Worm (Caenorhabditis elegans) whole organism, late embryonic: ENCODE data around the gene dpy-31.

Experiments
- C38D4.7 ChIP-seq: fragments of 200-800 bp; sonication (Bioruptor generic); optimal IDR thresholded peaks from 2 replicates; lab custom pipeline; 2018; ENCODE audit warnings: mild to moderate bottlenecking, missing genetic modification characterization, moderate library complexity, missing compliant biosample characterization
- Y22D7AL.16 ChIP-seq: sonication (generic microtip); optimal IDR thresholded peaks from 2 replicates; lab custom pipeline; 2016; ENCODE audit warnings: missing genetic modification characterization, missing compliant biosample characterization
- ahr-1 ChIP-seq: sonication (generic microtip); optimal IDR thresholded peaks from 2 replicates; lab custom pipeline; 2016; ENCODE audit warnings: missing genetic modification characterization, missing compliant biosample characterization
- ama-1 ChIP-seq: fragments of 150-350 bp; optimal IDR thresholded peaks from 2 replicates; lab custom pipeline; 2014
- ceh-19 ChIP-seq: fragments of 200-800 bp; sonication (Bioruptor generic); optimal IDR thresholded peaks from 2 replicates; lab custom pipeline; 2018; ENCODE audit warnings: mild to moderate bottlenecking, missing genetic modification characterization, missing compliant biosample characterization
- ceh-2 ChIP-seq: sonication (generic microtip); optimal IDR thresholded peaks from 2 replicates; lab custom pipeline; 2016; ENCODE audit warnings: missing genotype, missing genetic modification characterization, missing compliant biosample characterization
- ceh-30 ChIP-seq: fragments of 150-350 bp; optimal IDR thresholded peaks from 2 replicates; lab custom pipeline; 2014; ENCODE audit warnings: missing biosample characterization, missing genetic modification characterization
- ceh-31 ChIP-seq: sonication (generic microtip); optimal IDR thresholded peaks from 2 replicates; lab custom pipeline; 2016; ENCODE audit warnings: missing genetic modification characterization, missing compliant biosample characterization
- ceh-45 ChIP-seq: fragments of 200-800 bp; sonication (Bioruptor generic); IDR thresholded peaks from 2 replicates; pipeline ENCODE4 v1.3.6; 2022; ENCODE audit warnings: missing genetic modification reagents, missing genetic modification characterization, missing compliant biosample characterization
- ceh-6 ChIP-seq: fragments of 200-800 bp; sonication (Bioruptor generic); optimal IDR thresholded peaks from 2 replicates; lab custom pipeline; 2018; ENCODE audit warnings: mild to moderate bottlenecking, missing genetic modification characterization, missing compliant biosample characterization
- dmd-4 ChIP-seq: sonication (generic microtip); optimal IDR thresholded peaks from 2 replicates; lab custom pipeline; 2016; ENCODE audit warnings: borderline replicate concordance, missing genetic modification characterization, missing compliant biosample characterization
- dve-1 ChIP-seq: sonication (generic microtip); optimal IDR thresholded peaks from 2 replicates; lab custom pipeline; 2017; ENCODE audit warnings: antibody characterized with exemption, mild to moderate bottlenecking, missing genetic modification characterization, missing compliant biosample characterization
- ets-4 ChIP-seq: sonication (generic microtip); optimal IDR thresholded peaks from 2 replicates; lab custom pipeline; 2016; ENCODE audit warnings: missing genetic modification characterization, missing compliant biosample characterization
- eyg-1 ChIP-seq: sonication (generic microtip); optimal IDR thresholded peaks from 2 replicates; lab custom pipeline; 2016; ENCODE audit warnings: missing genotype, missing genetic modification characterization, missing compliant biosample characterization
- fkh-10 ChIP-seq: fragments of 150-350 bp; optimal IDR thresholded peaks from 2 replicates; lab custom pipeline; 2014; ENCODE audit warnings: missing biosample characterization, missing genetic modification reagents, missing genetic modification characterization
- fkh-6 ChIP-seq: sonication (generic microtip); optimal IDR thresholded peaks from 2 replicates; lab custom pipeline; 2016; ENCODE audit warnings: missing genetic modification characterization, missing compliant biosample characterization
- hlh-15 ChIP-seq: sonication (generic microtip); optimal IDR thresholded peaks from 2 replicates; lab custom pipeline; 2016; ENCODE audit warnings: missing genetic modification characterization, missing compliant biosample characterization
- hlh-30 ChIP-seq: sonication (generic microtip); optimal IDR thresholded peaks from 2 replicates; lab custom pipeline; 2017; ENCODE audit warnings: antibody characterized with exemption, missing genetic modification characterization, missing compliant biosample characterization; ENCODE audit not compliant: insufficient read depth
- lim-6 ChIP-seq: sonication (generic microtip); optimal IDR thresholded peaks from 2 replicates; lab custom pipeline; 2016; ENCODE audit warnings: missing genetic modification characterization, missing compliant biosample characterization
- madf-2 ChIP-seq: sonication (generic microtip); optimal IDR thresholded peaks from 2 replicates; lab custom pipeline; 2017; ENCODE audit warnings: missing genetic modification characterization, missing compliant biosample characterization
- mec-3 ChIP-seq: sonication (generic microtip); optimal IDR thresholded peaks from 2 replicates; lab custom pipeline; 2016; ENCODE audit warnings: borderline replicate concordance, missing genetic modification characterization, missing compliant biosample characterization
- nfya-1 ChIP-seq: sonication (generic microtip); optimal IDR thresholded peaks from 2 replicates; lab custom pipeline; 2017; ENCODE audit warnings: missing genetic modification characterization, mild to moderate bottlenecking, missing compliant biosample characterization, antibody characterized with exemption, moderate library complexity
- nhr-232 ChIP-seq: sonication (generic microtip); optimal IDR thresholded peaks from 2 replicates; lab custom pipeline; 2016; ENCODE audit warnings: missing genetic modification characterization, missing compliant biosample characterization
- npax-4 ChIP-seq: sonication (generic microtip); optimal IDR thresholded peaks from 2 replicates; lab custom pipeline; 2016; ENCODE audit warnings: missing genetic modification characterization, missing compliant biosample characterization
- odd-2 ChIP-seq: sonication (generic microtip); optimal IDR thresholded peaks from 2 replicates; lab custom pipeline; 2017; ENCODE audit warnings: antibody characterized with exemption, mild to moderate bottlenecking, missing genetic modification characterization, missing compliant biosample characterization
- pha-2 ChIP-seq: sonication (generic microtip); optimal IDR thresholded peaks from 2 replicates; lab custom pipeline; 2017; ENCODE audit warnings: mild to moderate bottlenecking, missing genetic modification characterization, missing compliant biosample characterization
- pha-4 ChIP-seq: fragments of 150-350 bp; optimal IDR thresholded peaks from 2 replicates; lab custom pipeline; 2018; ENCODE audit warnings: missing biosample characterization, missing genetic modification reagents, missing genetic modification characterization
- pqm-1 ChIP-seq: sonication (generic microtip); optimal IDR thresholded peaks from 2 replicates; lab custom pipeline; 2016; ENCODE audit warnings: missing genetic modification characterization, missing compliant biosample characterization
- ref-2 ChIP-seq: sonication (generic microtip); optimal IDR thresholded peaks from 2 replicates; lab custom pipeline; 2016; ENCODE audit warnings: missing genetic modification characterization, missing compliant biosample characterization
- rnt-1 ChIP-seq: sonication (generic microtip); optimal IDR thresholded peaks from 2 replicates; lab custom pipeline; 2016; ENCODE audit warnings: missing genetic modification characterization, missing compliant biosample characterization
- sox-2 ChIP-seq: fragments of 200-800 bp; sonication (Bioruptor generic); IDR thresholded peaks from 2 replicates; pipeline ENCODE4 v1.3.6; 2022; ENCODE audit warnings: missing genetic modification reagents, missing genetic modification characterization, missing compliant biosample characterization
- sox-4 ChIP-seq: sonication (generic microtip); optimal IDR thresholded peaks from 2 replicates; lab custom pipeline; 2017; ENCODE audit warnings: mild to moderate bottlenecking, missing genetic modification characterization, inconsistent platforms, missing compliant biosample characterization
- tbx-7 ChIP-seq: sonication (generic microtip); optimal IDR thresholded peaks from 2 replicates; lab custom pipeline; 2016; ENCODE audit warnings: missing genotype, missing genetic modification characterization, missing compliant biosample characterization
- ttx-3 ChIP-seq: sonication (generic microtip); optimal IDR thresholded peaks from 2 replicates; lab custom pipeline; 2016; ENCODE audit warnings: missing genetic modification reagents, missing genetic modification characterization, missing compliant biosample characterization
- unc-3 ChIP-seq, 2 experiments: fragments of 200-800 bp in 1 of 2; sonication (Bioruptor generic) in 1 of 2; sonication (generic microtip) in 1 of 2; conservative IDR thresholded peaks in 1 of 2; optimal IDR thresholded peaks in 1 of 2; 2 replicates each; pipeline versions ENCODE4 v1.3.6 to Lab custom; 2016 to 2022; ENCODE audit warnings: missing compliant biosample characterization in 2 of 2, missing genetic modification characterization in 2 of 2, missing genetic modification reagents in 1 of 2
- unc-55 ChIP-seq: sonication (generic microtip); optimal IDR thresholded peaks from 2 replicates; lab custom pipeline; 2017; ENCODE audit warnings: missing biosample characterization, missing genetic modification reagents, missing genetic modification characterization
- zip-5 ChIP-seq: sonication (generic microtip); optimal IDR thresholded peaks from 2 replicates; lab custom pipeline; 2016; ENCODE audit warnings: missing genetic modification characterization, missing compliant biosample characterization

Gene dpy-31

DNA sequence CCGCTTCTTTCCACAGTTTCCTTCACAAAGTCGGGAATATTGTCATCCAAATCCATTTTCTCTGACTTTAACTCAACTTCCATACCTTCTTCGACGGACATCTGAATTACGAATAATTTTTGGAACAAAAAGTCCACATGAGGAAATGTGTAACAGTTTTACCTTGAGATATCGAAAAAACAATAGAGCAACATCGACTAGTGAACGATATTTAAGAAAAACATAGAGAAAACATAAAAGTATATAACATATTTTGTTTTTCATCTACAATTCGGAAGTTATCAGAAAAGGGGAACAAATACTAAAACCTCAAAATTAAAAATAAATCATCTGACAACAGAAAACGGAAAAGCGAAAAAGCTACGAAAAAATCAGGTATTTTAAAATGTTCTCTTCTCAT, 30.8 kb downstream of the dpy-31 start, which contains the start of gene adr-2:
Gene adr-2 (minus strand): TSS at position 101 of the 400 bp plus-strand sequence.
- no peak for TF ChIP-seq C38D4.7
- TF ChIP-seq Y22D7AL.16 (tag; lab: Kevin White, UChicago) = no peak
- no peak for TF ChIP-seq mec-3 (tag; lab: Kevin White, UChicago)
- TF ChIP-seq ceh-31 (tag; lab: Kevin White, UChicago) = no peak
- TF ChIP-seq tbx-7 = no peak

DNA sequence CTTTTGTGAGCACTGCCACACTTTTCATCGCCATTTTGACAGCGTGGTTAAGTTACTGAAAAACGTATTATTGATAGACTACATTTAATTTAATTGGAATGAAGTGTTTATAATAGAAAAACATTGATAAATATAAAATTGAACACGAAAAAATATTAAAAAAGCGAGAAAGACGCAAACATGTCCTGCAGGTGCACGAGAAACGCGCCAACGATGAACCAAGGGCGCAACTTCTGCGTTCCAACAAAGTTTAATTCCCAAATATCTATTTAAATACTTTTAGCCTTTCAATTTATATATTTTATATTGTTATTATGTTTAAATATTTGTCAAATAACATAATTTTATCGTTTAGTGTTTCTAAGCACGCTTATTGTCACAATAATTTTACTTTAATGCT, 32.1 kb downstream of the dpy-31 start, which contains the start of gene ndus-8:
Gene ndus-8 (minus strand): TSS at position 55 of the 400 bp plus-strand sequence.
- TF ChIP-seq tbx-7 (no peak), nfya-1 (tag; lab: Kevin White, UChicago) (peak; percentile 24), ahr-1 (no peak)

DNA sequence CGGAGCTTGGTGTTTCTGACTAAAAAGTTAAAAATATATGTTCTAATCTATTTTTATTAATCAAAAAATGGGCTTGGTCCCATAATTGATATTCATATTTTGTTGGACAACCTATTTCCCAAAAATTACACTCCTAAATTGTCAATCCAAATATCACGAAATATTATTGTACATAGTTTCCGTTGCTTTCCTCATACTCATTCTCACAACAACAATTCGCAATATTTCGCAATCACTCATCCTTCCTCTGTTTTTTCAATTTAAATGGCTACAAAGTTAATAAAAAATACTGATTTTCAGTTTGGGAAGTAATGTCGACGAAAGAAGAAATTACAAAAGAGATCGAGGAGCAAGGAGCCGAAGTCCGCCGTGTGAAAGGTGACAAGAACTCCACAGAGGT, 36.7 kb downstream of the dpy-31 start, which contains the start of gene pars-1:
Gene pars-1 (plus strand): TSS at position 301 of the 400 bp plus-strand sequence.
- no peak for TF ChIP-seq sox-2 (GFP tag; lab: Robert Waterston, UW)
- TF ChIP-seq pha-4 = no peak
- TF ChIP-seq zip-5 (tag; lab: Kevin White, UChicago) = no peak
- TF ChIP-seq pha-2 (tag; lab: Kevin White, UChicago) = no peak
- TF ChIP-seq dve-1 = no peak
- TF ChIP-seq, all 69 proteins: peak for 0

DNA sequence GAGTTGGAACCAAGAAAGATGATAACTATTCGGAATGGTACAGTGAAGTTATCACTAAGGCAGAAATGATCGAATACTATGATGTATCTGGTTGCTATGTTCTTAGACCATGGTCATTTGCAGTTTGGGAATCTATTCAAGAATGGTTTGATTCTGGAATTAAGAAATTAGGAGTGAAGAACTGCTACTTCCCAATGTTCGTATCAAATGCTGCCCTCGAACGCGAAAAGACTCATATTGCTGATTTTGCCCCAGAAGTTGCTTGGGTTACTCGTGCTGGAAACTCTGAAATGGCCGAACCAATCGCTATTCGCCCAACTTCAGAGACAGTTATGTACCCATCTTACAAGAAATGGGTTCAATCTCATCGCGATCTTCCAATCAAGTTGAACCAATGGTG, 37.4 kb downstream of the dpy-31 start:
- TF ChIP-seq dmd-4 (tag; lab: Kevin White, UChicago) = no peak
- TF ChIP-seq pha-2 (tag; lab: Kevin White, UChicago) = no peak
- TF ChIP-seq pqm-1 (tag; lab: Kevin White, UChicago) = no peak
- no peak for TF ChIP-seq rnt-1 (tag; lab: Kevin White, UChicago)
- no peak for TF ChIP-seq madf-2 (tag; lab: Kevin White, UChicago)
- no peak for TF ChIP-seq npax-4
- no peak for TF ChIP-seq ref-2
- TF ChIP-seq hlh-15 = no peak
- no peak for TF ChIP-seq unc-3 (GFP tag; conservative IDR thresholded peaks at IDR 0.05; lab: Robert Waterston, UW)
- TF ChIP-seq unc-3 (tag; optimal IDR thresholded peaks at IDR 0.05; lab: Kevin White, UChicago) = no peak
- TF ChIP-seq, all 69 proteins: peak for 0

DNA sequence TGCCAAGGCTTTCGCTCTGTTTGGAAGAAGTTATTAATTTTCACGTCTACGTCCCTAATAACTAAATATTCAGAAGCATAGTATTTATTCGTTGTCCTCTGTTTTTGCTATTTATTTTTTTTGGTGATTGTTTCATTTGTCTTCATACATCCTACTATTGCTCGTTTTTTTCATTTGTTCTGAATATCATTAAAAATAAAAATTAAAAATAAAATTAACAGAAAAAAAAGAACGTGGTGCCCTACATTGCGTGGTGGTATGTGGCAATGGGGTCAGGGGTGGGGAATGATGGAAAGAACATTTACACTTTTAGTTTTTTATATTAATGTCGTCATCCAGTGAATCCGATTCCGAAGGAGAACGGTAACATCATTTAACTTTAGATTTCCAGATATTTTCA, 39.1 kb downstream of the dpy-31 start, which contains the start of gene ztf-31:
Gene ztf-31 (plus strand): TSS at position 301 of the 400 bp plus-strand sequence.
- TF ChIP-seq ceh-19 (no peak), hlh-15 (no peak), ceh-31 (tag; lab: Kevin White, UChicago) (no peak), odd-2 (no peak), dmd-4 (tag; lab: Kevin White, UChicago) (no peak), ceh-2 (no peak), fkh-10 (GFP tag; lab: Kevin White, UChicago) (no peak), ceh-45 (no peak), ceh-6 (GFP tag; lab: Kevin White, UChicago) (no peak), C38D4.7 (no peak), pha-4 (no peak)

DNA sequence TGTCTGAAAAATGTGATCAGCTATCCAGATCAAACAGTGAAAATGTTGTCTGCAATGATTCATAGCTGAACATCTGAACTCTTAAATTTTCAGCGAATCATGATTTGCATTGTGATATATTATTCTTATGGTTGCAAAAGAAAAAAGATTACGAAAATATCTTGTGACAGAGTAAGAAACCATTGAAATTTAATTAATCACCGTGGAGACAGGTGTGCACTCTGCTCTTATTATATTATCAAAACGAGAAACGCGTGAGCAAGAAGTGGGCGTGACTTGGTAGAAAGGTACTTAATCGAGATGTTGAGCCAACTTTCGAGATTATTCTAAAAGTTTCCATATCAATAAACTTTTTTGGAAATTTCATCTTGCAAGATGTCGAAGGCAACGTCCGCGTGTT, 41.0 kb downstream of the dpy-31 start, which contains the start of gene osm-10:
Gene osm-10 (plus strand): TSS at position 293 of the 400 bp plus-strand sequence.
- TF ChIP-seq unc-55 = no peak
- TF ChIP-seq ceh-30 (tag; lab: Kevin White, UChicago) = no peak
- TF ChIP-seq hlh-30 (tag; lab: Kevin White, UChicago) = no peak
- no peak for TF ChIP-seq ama-1 (lab: Kevin White, UChicago)
- no peak for TF ChIP-seq sox-2 (GFP tag; lab: Robert Waterston, UW)
- TF ChIP-seq eyg-1 = no peak
- TF ChIP-seq pha-4 = no peak
- no peak for TF ChIP-seq sox-4 (tag; lab: Kevin White, UChicago)
- no peak for TF ChIP-seq dve-1
- no peak for TF ChIP-seq ttx-3 (tag; lab: Kevin White, UChicago)
- TF ChIP-seq nhr-232 = no peak
- TF ChIP-seq ets-4 = no peak
- no peak for TF ChIP-seq tbx-7
- TF ChIP-seq C38D4.7 = no peak
- TF ChIP-seq ceh-2 = no peak
- TF ChIP-seq lim-6 (tag; lab: Kevin White, UChicago) = no peak
- TF ChIP-seq fkh-6 (tag; lab: Kevin White, UChicago) = no peak
- TF ChIP-seq, all 69 proteins: peak for 0
